Worm (Caenorhabditis elegans): ENCODE results near the gene let-767.

ce11 chrIII:6334364-6334763, 5.4 kb downstream of the let-767 start:
- TF ChIP-seq elt-1 (tag; optimal IDR thresholded peaks at IDR 0.05), result no peak
- no peak for TF ChIP-seq fos-1 (tag; optimal IDR thresholded peaks at IDR 0.05)
- no peak for TF ChIP-seq R02D3.7 (tag; optimal IDR thresholded peaks at IDR 0.05)
- TF ChIP-seq mdl-1 (tag; optimal IDR thresholded peaks at IDR 0.05), result no peak
- no peak for TF ChIP-seq skn-1 (tag; optimal IDR thresholded peaks at IDR 0.05)
- TF ChIP-seq snpc-4 (tag; optimal IDR thresholded peaks at IDR 0.05), result no peak
- no peak for TF ChIP-seq zag-1 (tag; optimal IDR thresholded peaks at IDR 0.05)
- TF ChIP-seq nhr-76 (tag; optimal IDR thresholded peaks at IDR 0.05), result no peak
- no peak for TF ChIP-seq unc-62 (GFP tag; optimal IDR thresholded peaks at IDR 0.05)
- no peak for TF ChIP-seq nhr-11 (tag; optimal IDR thresholded peaks at IDR 0.05)
- no peak for TF ChIP-seq ZK546.5 (tag; optimal IDR thresholded peaks at IDR 0.05)

Data from whole organism, L3 larva.